Fruit fly (Drosophila melanogaster) whole organism, embryonic: ENCODE measurements around the gene Patsas.

ENCODE experiments used
- Aef1 ChIP-seq: fragments of 200-800 bp; sonication (Bioruptor generic); IDR thresholded peaks from 3 replicates; pipeline ENCODE4 v1.3.6; 2022; ENCODE audit warnings: missing biosample characterization, missing genetic modification characterization
- CG10321 ChIP-seq: fragments of 200-800 bp; sonication (Bioruptor generic); IDR thresholded peaks from 2 replicates; pipeline ENCODE4 v1.3.6; 2022; ENCODE audit warnings: missing biosample characterization, missing genetic modification characterization
- CG11504 ChIP-seq: fragments of 200-800 bp; sonication (Bioruptor generic); optimal IDR thresholded peaks from 3 replicates; lab custom pipeline; 2019; ENCODE audit warnings: missing biosample characterization, mild to moderate bottlenecking, missing genetic modification characterization, moderate library complexity
- CG13287 ChIP-seq: fragments of 200-800 bp; sonication (Bioruptor generic); IDR thresholded peaks from 2 replicates; pipeline ENCODE4 v1.3.6; 2022; ENCODE audit warnings: missing biosample characterization, missing genetic modification characterization; ENCODE audit not compliant: partially characterized antibody
- CG14050 ChIP-seq: fragments of 200-800 bp; sonication (Bioruptor generic); IDR thresholded peaks from 3 replicates; pipeline ENCODE4 v1.3.6; 2022; ENCODE audit warnings: missing biosample characterization, missing genetic modification characterization
- CG14667 ChIP-seq: fragments of 200-800 bp; sonication (Bioruptor generic); IDR thresholded peaks from 2 replicates; pipeline ENCODE4 v1.3.6; 2022; ENCODE audit warnings: missing biosample characterization, missing genetic modification characterization
- CG17568 ChIP-seq: fragments of 200-800 bp; sonication (Bioruptor generic); optimal IDR thresholded peaks from 2 replicates; lab custom pipeline; 2018; ENCODE audit warnings: missing biosample characterization, mild to moderate bottlenecking, missing genetic modification characterization, moderate library complexity
- CG17912 ChIP-seq: fragments of 200-800 bp; sonication (Bioruptor generic); optimal IDR thresholded peaks from 2 replicates; lab custom pipeline; 2018; ENCODE audit warnings: missing biosample characterization, mild to moderate bottlenecking, missing genetic modification characterization
- CG18619 ChIP-seq: fragments of 200-800 bp; sonication (Bioruptor generic); optimal IDR thresholded peaks from 3 replicates; lab custom pipeline; 2017; ENCODE audit warnings: missing biosample characterization, mild to moderate bottlenecking, missing genetic modification characterization
- CG18764 ChIP-seq: fragments of 200-800 bp; sonication (Bioruptor generic); optimal IDR thresholded peaks from 3 replicates; lab custom pipeline; 2016; ENCODE audit warnings: missing biosample characterization, missing genetic modification characterization
- CG2712 ChIP-seq: fragments of 200-800 bp; optimal IDR thresholded peaks from 3 replicates; lab custom pipeline; 2019; ENCODE audit warnings: missing biosample characterization, mild to moderate bottlenecking, missing genetic modification characterization, moderate library complexity
- CG31365 ChIP-seq: fragments of 200-800 bp; sonication (Bioruptor generic); optimal IDR thresholded peaks from 2 replicates; lab custom pipeline; 2018; ENCODE audit warnings: missing biosample characterization, mild to moderate bottlenecking, missing genetic modification characterization
- CG3281 ChIP-seq: fragments of 200-800 bp; sonication (Bioruptor generic); optimal IDR thresholded peaks from 3 replicates; lab custom pipeline; 2017; ENCODE audit warnings: missing biosample characterization, mild to moderate bottlenecking, missing genetic modification characterization
- CG33557 ChIP-seq: fragments of 200-800 bp; sonication (Bioruptor generic); optimal IDR thresholded peaks from 2 replicates; lab custom pipeline; 2019; ENCODE audit warnings: missing biosample characterization, mild to moderate bottlenecking, missing genetic modification characterization, moderate library complexity
- CG6654 ChIP-seq: fragments of 200-800 bp; sonication (Bioruptor generic); optimal IDR thresholded peaks from 2 replicates; lab custom pipeline; 2017; ENCODE audit warnings: missing biosample characterization, mild to moderate bottlenecking, missing genetic modification characterization
- CG6765 ChIP-seq: fragments of 200-800 bp; sonication (Bioruptor generic); optimal IDR thresholded peaks from 3 replicates; lab custom pipeline; 2017; ENCODE audit warnings: missing biosample characterization, mild to moderate bottlenecking, missing genetic modification characterization
- CG6813 ChIP-seq: fragments of 200-800 bp; sonication (Bioruptor generic); optimal IDR thresholded peaks from 2 replicates; lab custom pipeline; 2017; ENCODE audit warnings: missing biosample characterization, missing genetic modification characterization, mild to moderate bottlenecking, moderate library complexity, missing genetic modification reagents
- CG7987 ChIP-seq: fragments of 200-800 bp; sonication (Bioruptor generic); optimal IDR thresholded peaks from 2 replicates; lab custom pipeline; 2018; ENCODE audit warnings: missing biosample characterization, mild to moderate bottlenecking, missing genetic modification characterization, moderate library complexity
- CG9437 ChIP-seq: fragments of 200-800 bp; sonication (Bioruptor generic); optimal IDR thresholded peaks from 2 replicates; lab custom pipeline; 2018; ENCODE audit warnings: missing biosample characterization, mild to moderate bottlenecking, missing genetic modification characterization
- CG9876 ChIP-seq: fragments of 200-800 bp; sonication (Bioruptor generic); optimal IDR thresholded peaks from 2 replicates; lab custom pipeline; 2016; ENCODE audit warnings: missing biosample characterization, missing genetic modification characterization
- CrebB ChIP-seq: fragments of 200-800 bp; sonication (Bioruptor generic); optimal IDR thresholded peaks from 3 replicates; lab custom pipeline; 2018; ENCODE audit warnings: missing biosample characterization, mild to moderate bottlenecking, missing genetic modification characterization
- Deaf1 ChIP-seq: fragments of 200-800 bp; optimal IDR thresholded peaks from 3 replicates; lab custom pipeline; 2019; ENCODE audit warnings: missing biosample characterization, mild to moderate bottlenecking, missing genetic modification characterization, moderate library complexity
- Doc2 ChIP-seq: fragments of 200-800 bp; sonication (Bioruptor generic); IDR thresholded peaks from 2 replicates; pipeline ENCODE4 v1.3.6; 2022; ENCODE audit warnings: missing biosample characterization, missing genetic modification characterization
- Fer1 ChIP-seq: fragments of 200-800 bp; sonication (Bioruptor generic); optimal IDR thresholded peaks from 2 replicates; lab custom pipeline; 2017; ENCODE audit warnings: missing biosample characterization, mild to moderate bottlenecking, missing genetic modification characterization
- HLH3B ChIP-seq: fragments of 200-800 bp; sonication (Bioruptor generic); IDR thresholded peaks from 2 replicates; pipeline ENCODE4 v1.3.6; 2022; ENCODE audit warnings: missing biosample characterization, missing genetic modification characterization
- Hr78 ChIP-seq, 2 experiments: fragments of 200-800 bp in 1 of 2; fragments of >200 bp in 1 of 2; sonication (Bioruptor generic) in 1 of 2; optimal IDR thresholded peaks; 2 replicates each; lab custom pipeline; 2017 to 2019; ENCODE audit warnings: missing biosample characterization in 2 of 2, missing genetic modification characterization in 2 of 2, mild to moderate bottlenecking in 1 of 2, moderate library complexity in 1 of 2
- Kr ChIP-seq: fragments of 200-800 bp; sonication (Bioruptor generic); optimal IDR thresholded peaks from 2 replicates; lab custom pipeline; 2017; ENCODE audit warnings: missing biosample characterization, mild to moderate bottlenecking, missing genetic modification characterization
- Lim3 ChIP-seq: fragments of 200-800 bp; sonication (Bioruptor generic); IDR thresholded peaks from 2 replicates; pipeline ENCODE4 v1.3.6; 2022; ENCODE audit warnings: missing biosample characterization, missing genetic modification characterization
- Pdp1 ChIP-seq, 2 experiments: fragments of 200-800 bp; sonication (Bioruptor generic); optimal IDR thresholded peaks; 3 replicates each; lab custom pipeline; 2016; ENCODE audit warnings: missing biosample characterization in 2 of 2, missing genetic modification characterization in 2 of 2, mild to moderate bottlenecking in 1 of 2, moderate library complexity in 1 of 2
- Sin3A ChIP-seq: fragments of >200 bp; optimal IDR thresholded peaks from 2 replicates; lab custom pipeline; 2018
- Six4 ChIP-seq: fragments of 200-800 bp; sonication (Bioruptor generic); optimal IDR thresholded peaks from 2 replicates; lab custom pipeline; 2016; ENCODE audit warnings: missing biosample characterization, missing genetic modification characterization
- TFAM ChIP-seq: fragments of 200-800 bp; sonication (Bioruptor generic); optimal IDR thresholded peaks from 2 replicates; lab custom pipeline; 2017; ENCODE audit warnings: missing biosample characterization, missing genetic modification characterization, inconsistent platforms
- Usf ChIP-seq: fragments of 200-800 bp; sonication (Bioruptor generic); optimal IDR thresholded peaks from 2 replicates; lab custom pipeline; 2017; ENCODE audit warnings: missing genotype, missing biosample characterization, missing genetic modification characterization
- Xrp1 ChIP-seq: fragments of 200-800 bp; sonication (Bioruptor generic); IDR thresholded peaks from 2 replicates; pipeline ENCODE4 v1.3.6; 2022; ENCODE audit warnings: missing biosample characterization, missing genetic modification characterization
- YL-1 ChIP-seq: fragments of 200-800 bp; sonication (Bioruptor generic); optimal IDR thresholded peaks from 3 replicates; lab custom pipeline; 2017; ENCODE audit warnings: missing biosample characterization, mild to moderate bottlenecking, missing genetic modification characterization
- al ChIP-seq: fragments of 200-800 bp; sonication (Bioruptor generic); IDR thresholded peaks from 2 replicates; pipeline ENCODE4 v1.3.6; 2022; ENCODE audit warnings: missing biosample characterization, missing genetic modification characterization
- amos ChIP-seq: fragments of 200-800 bp; sonication (Bioruptor generic); IDR thresholded peaks from 2 replicates; pipeline ENCODE4 v1.3.6; 2022; ENCODE audit warnings: missing biosample characterization, missing genetic modification characterization; ENCODE audit not compliant: partially characterized antibody
- chif ChIP-seq, 2 experiments: fragments of 200-800 bp; sonication (Bioruptor generic); optimal IDR thresholded peaks; 3 replicates each; lab custom pipeline; 2016; ENCODE audit warnings: missing biosample characterization in 2 of 2, missing genetic modification characterization in 2 of 2
- chn ChIP-seq: fragments of 200-800 bp; sonication (Bioruptor generic); optimal IDR thresholded peaks from 2 replicates; lab custom pipeline; 2016; ENCODE audit warnings: missing biosample characterization, missing genetic modification characterization
- cwo ChIP-seq: fragments of 200-800 bp; sonication (Bioruptor generic); optimal IDR thresholded peaks from 3 replicates; lab custom pipeline; 2017; ENCODE audit warnings: missing biosample characterization, missing genetic modification characterization, mild to moderate bottlenecking, moderate library complexity, missing genetic modification reagents
- kay ChIP-seq: fragments of 200-800 bp; sonication (Bioruptor generic); optimal IDR thresholded peaks from 2 replicates; lab custom pipeline; 2016; ENCODE audit warnings: missing biosample characterization, missing genetic modification characterization
- lov ChIP-seq, 2 experiments: fragments of 200-800 bp in 1 of 2; fragments of >200 bp in 1 of 2; sonication (Bioruptor generic) in 1 of 2; IDR thresholded peaks in 1 of 2; optimal IDR thresholded peaks in 1 of 2; 2 replicates in 1 of 2; 3 replicates in 1 of 2; pipeline versions ENCODE4 v1.3.6 to Lab custom; 2017 to 2022; ENCODE audit warnings: missing biosample characterization in 1 of 2, missing genetic modification characterization in 1 of 2
- mld ChIP-seq: fragments of 200-800 bp; sonication (Bioruptor generic); IDR thresholded peaks from 3 replicates; pipeline ENCODE4 v1.3.6; 2022; ENCODE audit warnings: missing biosample characterization, missing genetic modification characterization; ENCODE audit not compliant: partially characterized antibody
- nau ChIP-seq: fragments of 200-800 bp; sonication (Bioruptor generic); optimal IDR thresholded peaks from 3 replicates; lab custom pipeline; 2017; ENCODE audit warnings: missing biosample characterization, mild to moderate bottlenecking, missing genetic modification characterization, missing genetic modification reagents
- pnt ChIP-seq: fragments of 200-800 bp; sonication (Bioruptor generic); optimal IDR thresholded peaks from 3 replicates; lab custom pipeline; 2016; ENCODE audit warnings: missing biosample characterization, missing genetic modification characterization
- salm ChIP-seq: fragments of 200-800 bp; sonication (Bioruptor generic); optimal IDR thresholded peaks from 2 replicates; lab custom pipeline; 2018; ENCODE audit warnings: missing biosample characterization, mild to moderate bottlenecking, missing genetic modification characterization
- toy ChIP-seq: fragments of 200-800 bp; sonication (Bioruptor generic); IDR thresholded peaks from 2 replicates; pipeline ENCODE4 v1.3.6; 2022; ENCODE audit warnings: missing biosample characterization, missing genetic modification characterization
- trem ChIP-seq: fragments of 200-800 bp; optimal IDR thresholded peaks from 3 replicates; lab custom pipeline; 2019; ENCODE audit warnings: missing biosample characterization, mild to moderate bottlenecking, missing genetic modification characterization, moderate library complexity
- trh ChIP-seq: fragments of 200-800 bp; sonication (Bioruptor generic); optimal IDR thresholded peaks from 2 replicates; lab custom pipeline; 2016; ENCODE audit warnings: missing biosample characterization, missing genetic modification characterization

Patsas gene

DNA sequence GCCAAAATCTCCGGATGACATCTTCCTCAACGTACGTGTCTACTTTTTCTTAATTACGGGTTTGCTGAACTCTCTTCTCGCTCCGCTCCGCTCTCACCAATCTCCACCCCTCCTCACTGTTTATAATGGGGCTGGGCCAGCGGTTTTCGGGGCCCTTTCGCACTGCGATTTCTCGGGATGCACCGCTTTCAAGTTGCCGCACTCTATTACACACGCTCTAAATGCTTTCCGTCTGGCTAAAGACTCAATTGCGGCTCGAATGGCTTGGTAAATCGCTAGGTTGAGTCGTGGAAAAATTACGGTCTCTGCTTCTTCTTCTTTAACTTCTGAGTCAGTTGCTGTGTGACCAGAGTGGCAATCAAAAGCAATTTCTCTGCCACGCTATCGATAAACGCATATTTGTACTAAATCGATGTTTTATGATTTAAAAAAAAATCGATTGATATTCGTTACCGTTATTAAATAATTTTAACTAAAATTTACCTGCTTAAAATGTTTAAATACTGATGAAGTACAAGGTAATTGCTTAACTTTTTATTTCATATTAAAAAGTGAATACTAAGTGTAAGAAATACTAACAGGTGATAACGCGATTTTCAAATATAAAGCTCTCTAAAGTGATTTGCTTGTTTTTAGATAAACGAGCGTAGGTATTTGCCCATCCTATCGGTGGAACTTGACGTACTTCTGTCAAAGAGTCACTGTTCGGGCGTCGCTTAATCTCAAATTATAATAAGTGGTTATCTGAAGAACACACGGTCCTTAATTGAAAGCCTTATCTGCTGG, 5.9 kb upstream of the Patsas start, which contains the start of the genes Rab6 and Phae1 (continued):
- no peak for TF ChIP-seq Usf (GFP tag; lab: Kevin White, UChicago)
- TF ChIP-seq Pdp1 (GFP tag; optimal IDR thresholded peaks at IDR 0.05; lab: Kevin White, UChicago): peak in 1 of 2 experiments; percentile 27
- no peak for TF ChIP-seq CG6813 (GFP tag; lab: Kevin White, UChicago)
- TF ChIP-seq toy (GFP tag; lab: Robert Waterston, UW): no peak
- TF ChIP-seq TFAM (GFP tag; lab: Kevin White, UChicago): no peak
- no peak for TF ChIP-seq Doc2 (GFP tag; lab: Robert Waterston, UW)
- no peak for TF ChIP-seq Hr78 (GFP tag; optimal IDR thresholded peaks at IDR 0.05; lab: Kevin White, UChicago)
- TF ChIP-seq YL-1: peak; percentile 88
- no peak for TF ChIP-seq CG3281 (GFP tag; lab: Kevin White, UChicago)
- TF ChIP-seq CG11504 (tag; lab: Kevin White, UChicago): no peak
- no peak for TF ChIP-seq Aef1 (GFP tag; lab: Robert Waterston, UW)
- no peak for TF ChIP-seq CG33557
- no peak for TF ChIP-seq CG18619 (GFP tag; lab: Kevin White, UChicago)
- peak; percentile 77 for TF ChIP-seq trem
- TF ChIP-seq CG9876 (GFP tag; lab: Kevin White, UChicago): no peak
- no peak for TF ChIP-seq CG14050 (GFP tag; lab: Robert Waterston, UW)
- no peak for TF ChIP-seq CG6654
- no peak for TF ChIP-seq trh (GFP tag; lab: Kevin White, UChicago)
- TF ChIP-seq CG9437 (GFP tag; lab: Kevin White, UChicago): no peak
- peak; percentile 45 for TF ChIP-seq Sin3A (lab: Kevin White, UChicago)
- no peak for TF ChIP-seq CG10321 (GFP tag; lab: Robert Waterston, UW)
- no peak for TF ChIP-seq Fer1 (GFP tag; lab: Kevin White, UChicago)
- TF ChIP-seq amos (GFP tag; lab: Robert Waterston, UW): peak; percentile 70
- TF ChIP-seq chn (GFP tag; lab: Kevin White, UChicago): no peak
- TF ChIP-seq Six4: no peak
- no peak for TF ChIP-seq chif (GFP tag; optimal IDR thresholded peaks at IDR 0.05; lab: Kevin White, UChicago)
- no peak for TF ChIP-seq salm (tag; lab: Kevin White, UChicago)
- TF ChIP-seq CG13287 (GFP tag; lab: Robert Waterston, UW): peak; percentile 84
- no peak for TF ChIP-seq CG18764
- TF ChIP-seq lov (optimal IDR thresholded peaks at IDR 0.05; lab: Kevin White, UChicago): no peak
- TF ChIP-seq lov (GFP tag; IDR thresholded peaks at IDR 0.05; lab: Robert Waterston, UW): no peak
- TF ChIP-seq Kr (GFP tag; lab: Kevin White, UChicago): no peak
- TF ChIP-seq pnt (GFP tag; lab: Kevin White, UChicago): no peak
- peak; percentile 94 for TF ChIP-seq kay (GFP tag; lab: Kevin White, UChicago)
- no peak for TF ChIP-seq CG7987 (GFP tag; lab: Kevin White, UChicago)
- no peak for TF ChIP-seq CG17912
- TF ChIP-seq CG31365: no peak
- TF ChIP-seq HLH3B (GFP tag; lab: Robert Waterston, UW): no peak
- TF ChIP-seq CG14667 (GFP tag; lab: Robert Waterston, UW): no peak
- no peak for TF ChIP-seq nau (GFP tag; lab: Kevin White, UChicago)
- no peak for TF ChIP-seq CG17568 (GFP tag; lab: Kevin White, UChicago)
- no peak for TF ChIP-seq mld (GFP tag; lab: Robert Waterston, UW)
- peak; percentile 17 for TF ChIP-seq cwo (GFP tag; lab: Kevin White, UChicago)
- TF ChIP-seq Lim3 (GFP tag; lab: Robert Waterston, UW): no peak
- TF ChIP-seq CrebB: no peak
- no peak for TF ChIP-seq Xrp1 (GFP tag; lab: Robert Waterston, UW)
- TF ChIP-seq CG2712 (tag; lab: Kevin White, UChicago): peak; percentile 34
- TF ChIP-seq al: no peak
- no peak for TF ChIP-seq Deaf1 (tag; lab: Kevin White, UChicago)
- TF ChIP-seq CG6765 (GFP tag; lab: Kevin White, UChicago): no peak
